Fruit fly (Drosophila melanogaster) whole organism, prepupa: ENCODE data around the gene Jon74E.

Experiments used
- Blimp-1 ChIP-seq: fragments of 200-800 bp; sonication (Bioruptor generic); optimal IDR thresholded peaks from 3 replicates; lab custom pipeline; 2017; ENCODE audit warnings: missing biosample characterization, missing genetic modification characterization, mild to moderate bottlenecking, moderate library complexity, missing genetic modification reagents
- CG10669 ChIP-seq: fragments of 200-800 bp; sonication (Bioruptor generic); optimal IDR thresholded peaks from 3 replicates; lab custom pipeline; 2018; ENCODE audit warnings: missing biosample characterization, mild to moderate bottlenecking, missing genetic modification characterization, moderate library complexity
- CG11294 ChIP-seq: fragments of 200-800 bp; sonication (Bioruptor generic); IDR thresholded peaks from 2 replicates; pipeline ENCODE4 v1.3.6; 2022; ENCODE audit warnings: missing biosample characterization, missing genetic modification characterization
- CG11762 ChIP-seq: fragments of 200-800 bp; sonication (Bioruptor generic); optimal IDR thresholded peaks from 3 replicates; lab custom pipeline; 2016; ENCODE audit warnings: missing biosample characterization, missing genetic modification characterization; ENCODE audit not compliant: insufficient read depth
- CG11902 ChIP-seq: fragments of 200-800 bp; sonication (Bioruptor generic); optimal IDR thresholded peaks from 3 replicates; lab custom pipeline; 2016; ENCODE audit warnings: missing biosample characterization, missing genetic modification characterization
- CG15336 ChIP-seq: fragments of 200-800 bp; sonication (Bioruptor generic); IDR thresholded peaks from 2 replicates; pipeline ENCODE4 v1.3.6; 2022; ENCODE audit warnings: missing biosample characterization, missing genetic modification characterization
- CG1621 ChIP-seq: fragments of 200-800 bp; sonication (Bioruptor generic); optimal IDR thresholded peaks from 3 replicates; lab custom pipeline; 2018; ENCODE audit warnings: missing biosample characterization, mild to moderate bottlenecking, missing genetic modification characterization
- CG16779 ChIP-seq: fragments of 200-800 bp; sonication (Bioruptor generic); optimal IDR thresholded peaks from 3 replicates; lab custom pipeline; 2017; ENCODE audit warnings: missing biosample characterization, mild to moderate bottlenecking, missing genetic modification characterization
- CG31627 ChIP-seq: fragments of 200-800 bp; sonication (Bioruptor generic); optimal IDR thresholded peaks from 3 replicates; lab custom pipeline; 2016; ENCODE audit warnings: missing biosample characterization, missing genetic modification characterization
- CG34406 ChIP-seq: fragments of 200-800 bp; sonication (Bioruptor generic); optimal IDR thresholded peaks from 3 replicates; lab custom pipeline; 2016; ENCODE audit warnings: missing biosample characterization, missing genetic modification characterization
- CG3919 ChIP-seq: fragments of 200-800 bp; sonication (Bioruptor generic); optimal IDR thresholded peaks from 3 replicates; lab custom pipeline; 2016; ENCODE audit warnings: missing biosample characterization, missing genetic modification characterization
- CG4318 ChIP-seq: fragments of 200-800 bp; sonication (Bioruptor generic); optimal IDR thresholded peaks from 3 replicates; lab custom pipeline; 2017; ENCODE audit warnings: missing biosample characterization, mild to moderate bottlenecking, missing genetic modification characterization
- CG6163 ChIP-seq: fragments of 200-800 bp; sonication (Bioruptor generic); IDR thresholded peaks from 3 replicates; pipeline ENCODE4 v1.3.6; 2022; ENCODE audit warnings: missing biosample characterization, missing genetic modification characterization
- CG6276 ChIP-seq: fragments of 200-800 bp; sonication (Bioruptor generic); optimal IDR thresholded peaks from 2 replicates; lab custom pipeline; 2017; ENCODE audit warnings: missing biosample characterization, mild to moderate bottlenecking, missing genetic modification characterization
- CG6792 ChIP-seq: fragments of 200-800 bp; sonication (Bioruptor generic); optimal IDR thresholded peaks from 3 replicates; lab custom pipeline; 2016; ENCODE audit warnings: missing biosample characterization, missing genetic modification characterization
- CG6808 ChIP-seq: fragments of 200-800 bp; sonication (Bioruptor generic); optimal IDR thresholded peaks from 3 replicates; lab custom pipeline; 2017; ENCODE audit warnings: missing biosample characterization, missing genetic modification characterization, mild to moderate bottlenecking, moderate library complexity, missing genetic modification reagents
- CG6854 ChIP-seq: fragments of 200-800 bp; sonication (Bioruptor generic); optimal IDR thresholded peaks from 2 replicates; lab custom pipeline; 2017; ENCODE audit warnings: missing biosample characterization, mild to moderate bottlenecking, missing genetic modification characterization
- CG7368 ChIP-seq: fragments of 200-800 bp; sonication (Bioruptor generic); optimal IDR thresholded peaks from 3 replicates; lab custom pipeline; 2016; ENCODE audit warnings: missing biosample characterization, missing genetic modification characterization
- CG8119 ChIP-seq: fragments of 200-800 bp; sonication (Bioruptor generic); IDR thresholded peaks from 3 replicates; pipeline ENCODE4 v1.3.6; 2022; ENCODE audit warnings: missing biosample characterization, missing genetic modification characterization
- CG8319 ChIP-seq: fragments of 200-800 bp; sonication (Bioruptor generic); optimal IDR thresholded peaks from 3 replicates; lab custom pipeline; 2016; ENCODE audit warnings: missing biosample characterization, missing genetic modification characterization
- CG8632 ChIP-seq: fragments of 200-800 bp; sonication (Bioruptor generic); optimal IDR thresholded peaks from 3 replicates; lab custom pipeline; 2016; ENCODE audit warnings: missing biosample characterization, missing genetic modification characterization
- CG9139 ChIP-seq: fragments of 200-800 bp; sonication (Bioruptor generic); optimal IDR thresholded peaks from 3 replicates; lab custom pipeline; 2017; ENCODE audit warnings: missing biosample characterization, mild to moderate bottlenecking, missing genetic modification characterization
- Eip75B ChIP-seq: fragments of 200-800 bp; sonication (Bioruptor generic); optimal IDR thresholded peaks from 3 replicates; lab custom pipeline; 2016; ENCODE audit warnings: missing biosample characterization, missing genetic modification characterization
- Eip78C ChIP-seq: fragments of 200-800 bp; sonication (Bioruptor generic); peaks from one replicate; lab custom pipeline; 2016; ENCODE audit warnings: missing biosample characterization, missing genetic modification characterization
- Eip93F ChIP-seq: fragments of 200-800 bp; sonication (Bioruptor generic); optimal IDR thresholded peaks from 2 replicates; lab custom pipeline; 2016; ENCODE audit warnings: missing biosample characterization, mild to moderate bottlenecking, missing genetic modification characterization
- Ets21C ChIP-seq: fragments of 200-800 bp; sonication (Bioruptor generic); optimal IDR thresholded peaks from 3 replicates; lab custom pipeline; 2016; ENCODE audit warnings: missing biosample characterization, missing genetic modification characterization
- Ets96B ChIP-seq: fragments of 200-800 bp; optimal IDR thresholded peaks from 2 replicates; lab custom pipeline; 2019; ENCODE audit warnings: missing biosample characterization, mild to moderate bottlenecking, missing genetic modification characterization, moderate library complexity
- Gug ChIP-seq: fragments of 200-800 bp; sonication (Bioruptor generic); IDR thresholded peaks from 2 replicates; pipeline ENCODE4 v1.3.6; 2022; ENCODE audit warnings: missing biosample characterization, missing genetic modification characterization
- Hr38 ChIP-seq: sonication (Bioruptor generic); optimal IDR thresholded peaks from 2 replicates; lab custom pipeline; 2016; ENCODE audit warnings: missing biosample characterization, missing genetic modification characterization
- Hr39 ChIP-seq: fragments of 200-800 bp; sonication (Bioruptor generic); optimal IDR thresholded peaks from 2 replicates; lab custom pipeline; 2016; ENCODE audit warnings: missing biosample characterization, missing genetic modification characterization
- Hr4 ChIP-seq: fragments of 200-800 bp; sonication (Bioruptor generic); optimal IDR thresholded peaks from 3 replicates; lab custom pipeline; 2016; ENCODE audit warnings: missing biosample characterization, missing genetic modification characterization
- Met ChIP-seq: fragments of 200-800 bp; sonication (Bioruptor generic); optimal IDR thresholded peaks from 3 replicates; lab custom pipeline; 2016; ENCODE audit warnings: missing biosample characterization, missing genetic modification characterization
- OdsH ChIP-seq: fragments of 200-800 bp; sonication (Bioruptor generic); optimal IDR thresholded peaks from 3 replicates; lab custom pipeline; 2016; ENCODE audit warnings: missing biosample characterization, missing genetic modification characterization
- Smox ChIP-seq: fragments of 200-800 bp; sonication (Bioruptor generic); optimal IDR thresholded peaks from 3 replicates; lab custom pipeline; 2016; ENCODE audit warnings: missing biosample characterization, missing genetic modification characterization
- Sox102F ChIP-seq: fragments of 200-800 bp; sonication (Bioruptor generic); optimal IDR thresholded peaks from 2 replicates; lab custom pipeline; 2016; ENCODE audit warnings: missing biosample characterization, mild to moderate bottlenecking, missing genetic modification characterization
- Sox14 ChIP-seq: fragments of 200-800 bp; sonication (Bioruptor generic); optimal IDR thresholded peaks from 3 replicates; lab custom pipeline; 2016; ENCODE audit warnings: missing biosample characterization, missing genetic modification characterization
- Sox15 ChIP-seq: fragments of 200-800 bp; sonication (Bioruptor generic); optimal IDR thresholded peaks from 3 replicates; lab custom pipeline; 2016; ENCODE audit warnings: missing biosample characterization, missing genetic modification characterization
- achi ChIP-seq: fragments of 200-800 bp; sonication (Bioruptor generic); optimal IDR thresholded peaks from 3 replicates; lab custom pipeline; 2016; ENCODE audit warnings: missing biosample characterization, missing genetic modification characterization
- acj6 ChIP-seq: fragments of 200-800 bp; sonication (Bioruptor generic); optimal IDR thresholded peaks from 3 replicates; lab custom pipeline; 2016; ENCODE audit warnings: missing biosample characterization, missing genetic modification characterization
- cyc ChIP-seq: fragments of 200-800 bp; sonication (Bioruptor generic); optimal IDR thresholded peaks from 3 replicates; lab custom pipeline; 2016; ENCODE audit warnings: missing biosample characterization, missing genetic modification characterization
- dsx ChIP-seq: fragments of 200-800 bp; optimal IDR thresholded peaks from 3 replicates; lab custom pipeline; 2019; ENCODE audit warnings: missing biosample characterization, mild to moderate bottlenecking, missing genetic modification characterization, moderate library complexity; ENCODE audit not compliant: poor library complexity, severe bottlenecking
- eg ChIP-seq: fragments of 200-800 bp; sonication (Bioruptor generic); IDR thresholded peaks from 3 replicates; pipeline ENCODE4 v1.3.6; 2022; ENCODE audit warnings: missing biosample characterization, missing genetic modification characterization
- esn ChIP-seq: fragments of 200-800 bp; sonication (Bioruptor generic); optimal IDR thresholded peaks from 2 replicates; lab custom pipeline; 2016; ENCODE audit warnings: missing biosample characterization, mild to moderate bottlenecking, missing genetic modification characterization, moderate library complexity
- fd59A ChIP-seq: fragments of 200-800 bp; sonication (Bioruptor generic); optimal IDR thresholded peaks from 2 replicates; lab custom pipeline; 2017; ENCODE audit warnings: missing biosample characterization, mild to moderate bottlenecking, missing genetic modification characterization, missing genetic modification reagents
- fd85E ChIP-seq: fragments of 200-800 bp; sonication (Bioruptor generic); optimal IDR thresholded peaks from 3 replicates; lab custom pipeline; 2016; ENCODE audit warnings: missing biosample characterization, missing genetic modification characterization
- fkh ChIP-seq: fragments of 200-800 bp; sonication (Bioruptor generic); optimal IDR thresholded peaks from 3 replicates; lab custom pipeline; 2017; ENCODE audit warnings: missing biosample characterization, mild to moderate bottlenecking, missing genetic modification characterization, moderate library complexity
- lz ChIP-seq: fragments of 200-800 bp; sonication (Bioruptor generic); optimal IDR thresholded peaks from 3 replicates; lab custom pipeline; 2016; ENCODE audit warnings: missing biosample characterization, missing genetic modification characterization
- pdm3 ChIP-seq: fragments of 200-800 bp; sonication (Bioruptor generic); optimal IDR thresholded peaks from 3 replicates; lab custom pipeline; 2016; ENCODE audit warnings: missing biosample characterization, missing genetic modification characterization
- salr ChIP-seq, 2 experiments: fragments of 200-800 bp; sonication (Bioruptor generic); optimal IDR thresholded peaks; 3 replicates each; lab custom pipeline; 2016 to 2018; ENCODE audit warnings: missing biosample characterization in 2 of 2, missing genetic modification characterization in 2 of 2, mild to moderate bottlenecking in 1 of 2
- spab ChIP-seq: fragments of 200-800 bp; sonication (Bioruptor generic); optimal IDR thresholded peaks from 2 replicates; lab custom pipeline; 2017; ENCODE audit warnings: missing biosample characterization, mild to moderate bottlenecking, missing genetic modification characterization, missing genetic modification reagents
- ss ChIP-seq, 2 experiments: fragments of 200-800 bp; sonication (Bioruptor generic); optimal IDR thresholded peaks; 2 replicates in 1 of 2; 3 replicates in 1 of 2; lab custom pipeline; 2017 to 2018; ENCODE audit warnings: mild to moderate bottlenecking in 2 of 2, missing biosample characterization in 2 of 2, missing genetic modification characterization in 2 of 2, moderate library complexity in 1 of 2
- svp ChIP-seq: fragments of 200-800 bp; sonication (Bioruptor generic); peaks from one replicate; lab custom pipeline; 2016; ENCODE audit warnings: missing biosample characterization, missing genetic modification characterization
- vri ChIP-seq: fragments of 200-800 bp; sonication (Bioruptor generic); optimal IDR thresholded peaks from 3 replicates; lab custom pipeline; 2016; ENCODE audit warnings: missing biosample characterization, mild to moderate bottlenecking, missing genetic modification characterization

Gene Jon74E

DNA sequence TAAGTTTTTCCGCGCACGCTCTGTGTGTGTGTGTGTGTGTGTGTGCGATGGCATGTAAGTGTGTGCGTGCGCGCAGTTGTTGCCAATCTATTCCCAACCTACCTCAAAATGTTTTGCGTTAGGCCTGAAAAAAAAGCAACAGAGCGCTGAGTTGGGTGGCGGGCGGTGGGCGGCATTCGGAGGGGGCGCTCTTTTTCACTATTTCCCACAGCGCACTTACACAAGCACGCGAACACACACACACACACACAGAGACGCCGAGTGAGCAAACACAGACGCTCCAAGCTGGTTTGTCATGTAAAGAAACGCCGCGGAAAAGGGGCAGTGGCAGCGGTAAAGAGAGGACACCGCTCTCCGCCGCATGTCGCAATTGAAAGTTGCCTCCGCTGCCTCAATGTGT lies 23.2 kb upstream of the Jon74E start:
- TF ChIP-seq CG8119 (GFP tag; lab: Robert Waterston, UW), result 0 out of 3 replicates have a peak, but pooled peaks have one; percentile 47
- no peak for TF ChIP-seq CG8319 (GFP tag; lab: Kevin White, UChicago)
- peak; percentile 54; the same call in 1 of the 3 replicates for TF ChIP-seq CG6163
- no peak for TF ChIP-seq CG4318
- no peak for TF ChIP-seq fd59A (GFP tag; lab: Kevin White, UChicago)
- TF ChIP-seq CG6792 (GFP tag; lab: Kevin White, UChicago), result no peak
- TF ChIP-seq CG1621, result no peak
- TF ChIP-seq esn (GFP tag; lab: Kevin White, UChicago), result no peak
- TF ChIP-seq OdsH (GFP tag; lab: Kevin White, UChicago), result no peak
- no peak for TF ChIP-seq Sox102F
- no peak for TF ChIP-seq achi (GFP tag; lab: Kevin White, UChicago)
- no peak for TF ChIP-seq Hr4 (GFP tag; lab: Kevin White, UChicago)
- no peak for TF ChIP-seq CG8632 (GFP tag; lab: Kevin White, UChicago)
- peak; percentile 35; the same call in 1 of the 2 replicates for TF ChIP-seq CG15336 (GFP tag; lab: Robert Waterston, UW)
- no peak for TF ChIP-seq Eip78C (GFP tag; lab: Kevin White, UChicago)
- no peak for TF ChIP-seq Ets21C (GFP tag; lab: Kevin White, UChicago)
- no peak for TF ChIP-seq fd85E (GFP tag; lab: Kevin White, UChicago)
- TF ChIP-seq CG11762 (GFP tag; lab: Kevin White, UChicago), result no peak
- TF ChIP-seq Sox14 (GFP tag; lab: Kevin White, UChicago), result no peak
- no peak for TF ChIP-seq CG11902 (GFP tag; lab: Kevin White, UChicago)
- no peak for TF ChIP-seq acj6 (GFP tag; lab: Kevin White, UChicago)
- no peak for TF ChIP-seq CG6808
- no peak for TF ChIP-seq CG16779 (tag; lab: Kevin White, UChicago)
- TF ChIP-seq svp (GFP tag; lab: Kevin White, UChicago), result no peak
- no peak for TF ChIP-seq CG34406 (GFP tag; lab: Kevin White, UChicago)
- TF ChIP-seq fkh, result peak; percentile 24
- no peak for TF ChIP-seq CG6854
- no peak for TF ChIP-seq Ets96B (tag; lab: Kevin White, UChicago)
- no peak for TF ChIP-seq Smox
- no peak for TF ChIP-seq Eip75B (GFP tag; lab: Kevin White, UChicago)
- TF ChIP-seq eg, result peak; percentile 58
- peak in 1 of 2 experiments; percentile 20 for TF ChIP-seq ss (GFP tag; optimal IDR thresholded peaks at IDR 0.05; lab: Kevin White, UChicago)
- peak; percentile 36; the same call in 1 of the 2 replicates for TF ChIP-seq Gug
- no peak for TF ChIP-seq Hr39 (GFP tag; lab: Kevin White, UChicago)
- TF ChIP-seq dsx (GFP tag; lab: Kevin White, UChicago), result peak; percentile 30
- no peak for TF ChIP-seq pdm3 (GFP tag; lab: Kevin White, UChicago)
- no peak for TF ChIP-seq spab (GFP tag; lab: Kevin White, UChicago)
- no peak for TF ChIP-seq Sox15 (GFP tag; lab: Kevin White, UChicago)
- no peak for TF ChIP-seq CG31627 (GFP tag; lab: Kevin White, UChicago)
- TF ChIP-seq vri (GFP tag; lab: Kevin White, UChicago), result no peak
- TF ChIP-seq CG7368 (GFP tag; lab: Kevin White, UChicago), result no peak
- TF ChIP-seq CG10669 (GFP tag; lab: Kevin White, UChicago), result no peak
- TF ChIP-seq lz (GFP tag; lab: Kevin White, UChicago), result no peak
- TF ChIP-seq cyc (GFP tag; lab: Kevin White, UChicago), result no peak
- TF ChIP-seq CG9139 (GFP tag; lab: Kevin White, UChicago), result no peak
- peak; percentile 24 for TF ChIP-seq CG6276 (GFP tag; lab: Kevin White, UChicago)
- no peak for TF ChIP-seq CG11294
- no peak for TF ChIP-seq Met (GFP tag; lab: Kevin White, UChicago)
- no peak for TF ChIP-seq Blimp-1 (GFP tag; lab: Kevin White, UChicago)
- no peak for TF ChIP-seq Hr38 (GFP tag; lab: Kevin White, UChicago)
- no peak for TF ChIP-seq Eip93F (GFP tag; lab: Kevin White, UChicago)
- peak in 1 of 2 experiments; percentile 2 for TF ChIP-seq salr (GFP tag; optimal IDR thresholded peaks at IDR 0.05; lab: Kevin White, UChicago)
- TF ChIP-seq CG3919, result no peak
